Fruit fly (Drosophila melanogaster) whole organism: ENCODE data around the gene PIG-K.

Source experiments
- Dll ChIP-seq: fragments of >200 bp; optimal IDR thresholded peaks from 2 replicates; lab custom pipeline; 2017
- pan ChIP-seq: fragments of >200 bp; optimal IDR thresholded peaks from 2 replicates; lab custom pipeline; 2017
- psq ChIP-seq: fragments of >200 bp; optimal IDR thresholded peaks from 2 replicates; lab custom pipeline; 2017

- TF ChIP-seq Dll (lab: Kevin White, UChicago) (no peak), psq (no peak), pan (lab: Kevin White, UChicago) (no peak)
Observed at dm6 chrX:1963192-1963590, 46.0 kb downstream of the PIG-K start.
